Worm (Caenorhabditis elegans) whole organism, L1 larva: ENCODE data around the gene T28A8.4.

ENCODE experiments used
- C16A3.4 ChIP-seq: fragments of 150-350 bp; optimal IDR thresholded peaks from 2 replicates; lab custom pipeline; 2014; ENCODE audit warnings: missing biosample characterization, missing genetic modification characterization
- C34B4.2 ChIP-seq: sonication (generic microtip); optimal IDR thresholded peaks from 2 replicates; lab custom pipeline; 2017; ENCODE audit warnings: mild to moderate bottlenecking, missing genetic modification characterization, missing compliant biosample characterization
- Y116A8C.19 ChIP-seq: sonication (generic microtip); optimal IDR thresholded peaks from 2 replicates; lab custom pipeline; 2016; ENCODE audit warnings: missing compliant biosample characterization, missing genetic modification characterization, borderline replicate concordance
- blmp-1 ChIP-seq: fragments of 150-350 bp; optimal IDR thresholded peaks from 2 replicates; lab custom pipeline; 2014; ENCODE audit warnings: missing biosample characterization, missing genetic modification characterization
- ceh-63 ChIP-seq: fragments of 200-800 bp; sonication (Bioruptor generic); optimal IDR thresholded peaks from 2 replicates; lab custom pipeline; 2018; ENCODE audit warnings: mild to moderate bottlenecking, missing genetic modification characterization, missing compliant biosample characterization
- ceh-82 ChIP-seq, 3 experiments: fragments of 150-350 bp in 1 of 3; sonication (generic microtip) in 2 of 3; optimal IDR thresholded peaks; 2 replicates each; lab custom pipeline; 2014 to 2017; ENCODE audit warnings: missing biosample characterization in 3 of 3, missing genetic modification characterization in 3 of 3
- ceh-88 ChIP-seq: fragments of 200-800 bp; sonication (Bioruptor generic); IDR thresholded peaks from 2 replicates; pipeline ENCODE4 v1.3.6; 2022; ENCODE audit warnings: missing genetic modification characterization, missing compliant biosample characterization
- ces-1 ChIP-seq: fragments of 150-350 bp; optimal IDR thresholded peaks from 2 replicates; lab custom pipeline; 2014; ENCODE audit warnings: missing biosample characterization, missing genetic modification reagents, missing genetic modification characterization
- dpl-1 ChIP-seq, 3 experiments: fragments of 150-350 bp in 2 of 3; sonication (generic microtip) in 1 of 3; optimal IDR thresholded peaks; 2 replicates each; lab custom pipeline; 2014 to 2017; ENCODE audit warnings: missing biosample characterization in 3 of 3, missing genetic modification characterization in 3 of 3, missing genetic modification reagents in 3 of 3
- dsc-1 ChIP-seq: sonication (generic microtip); optimal IDR thresholded peaks from 2 replicates; lab custom pipeline; 2016; ENCODE audit warnings: mild to moderate bottlenecking, missing genetic modification characterization, missing compliant biosample characterization
- efl-1 ChIP-seq, 4 experiments: fragments of 150-350 bp; optimal IDR thresholded peaks in 3 of 4; peaks in 1 of 4; 1 replicate in 1 of 4; 2 replicates in 3 of 4; lab custom pipeline; 2014; ENCODE audit warnings: missing biosample characterization in 2 of 4, missing genetic modification characterization in 2 of 4, missing genetic modification reagents in 2 of 4
- egl-13 ChIP-seq: sonication (generic microtip); optimal IDR thresholded peaks from 2 replicates; lab custom pipeline; 2016; ENCODE audit warnings: missing genotype, missing genetic modification reagents, missing genetic modification characterization, missing compliant biosample characterization
- elt-3 ChIP-seq, 6 experiments: fragments of 150-350 bp in 1 of 6; sonication (generic microtip); optimal IDR thresholded peaks; 2 replicates each; lab custom pipeline; 2017 to 2018; ENCODE audit warnings: missing biosample characterization in 6 of 6, missing genetic modification characterization in 6 of 6, inconsistent platforms in 1 of 6
- fkh-10 ChIP-seq: sonication (generic microtip); optimal IDR thresholded peaks from 2 replicates; lab custom pipeline; 2017; ENCODE audit warnings: missing biosample characterization, missing genetic modification reagents, missing genetic modification characterization
- fkh-8 ChIP-seq: sonication (generic microtip); optimal IDR thresholded peaks from 2 replicates; lab custom pipeline; 2016; ENCODE audit warnings: mild to moderate bottlenecking, missing genetic modification characterization, missing compliant biosample characterization
- fos-1 ChIP-seq: fragments of 150-350 bp; optimal IDR thresholded peaks from 2 replicates; lab custom pipeline; 2014; ENCODE audit warnings: missing biosample characterization, missing genetic modification characterization
- hlh-17 ChIP-seq: fragments of 200-800 bp; sonication (Bioruptor generic); optimal IDR thresholded peaks from 2 replicates; lab custom pipeline; 2018; ENCODE audit warnings: missing genetic modification characterization, mild to moderate bottlenecking, missing compliant biosample characterization, moderate library complexity, borderline replicate concordance
- hpl-2 ChIP-seq: fragments of 150-350 bp; optimal IDR thresholded peaks from 2 replicates; lab custom pipeline; 2014; ENCODE audit warnings: missing biosample characterization, missing genetic modification reagents, missing genetic modification characterization
- isw-1 ChIP-seq: fragments of 200-800 bp; sonication (Bioruptor generic); IDR thresholded peaks from 2 replicates; pipeline ENCODE4 v1.3.6; 2022; ENCODE audit warnings: missing genetic modification characterization, missing compliant biosample characterization
- lin-13 ChIP-seq: fragments of 150-350 bp; optimal IDR thresholded peaks from 2 replicates; lab custom pipeline; 2014; ENCODE audit warnings: missing biosample characterization, missing genetic modification reagents, missing genetic modification characterization
- lin-14 ChIP-seq: fragments of 200-800 bp; sonication (Bioruptor generic); optimal IDR thresholded peaks from 2 replicates; lab custom pipeline; 2018; ENCODE audit warnings: mild to moderate bottlenecking, missing genetic modification characterization, moderate library complexity, missing compliant biosample characterization
- lin-35 ChIP-seq, 2 experiments: fragments of 150-350 bp; optimal IDR thresholded peaks; 2 replicates each; lab custom pipeline; 2014; ENCODE audit warnings: missing biosample characterization in 2 of 2, missing genetic modification characterization in 2 of 2, missing genetic modification reagents in 2 of 2
- lir-3 ChIP-seq: sonication (generic microtip); optimal IDR thresholded peaks from 2 replicates; lab custom pipeline; 2016; ENCODE audit warnings: mild to moderate bottlenecking, missing genetic modification characterization, moderate library complexity, missing compliant biosample characterization; ENCODE audit not compliant: poor library complexity
- lsy-2 ChIP-seq, 2 experiments: fragments of 150-350 bp; optimal IDR thresholded peaks; 2 replicates each; lab custom pipeline; 2014; ENCODE audit warnings: missing biosample characterization in 2 of 2, missing genetic modification characterization in 2 of 2
- mab-9 ChIP-seq: fragments of 200-800 bp; sonication (Bioruptor generic); IDR thresholded peaks from 2 replicates; pipeline ENCODE4 v1.3.6; 2022; ENCODE audit warnings: missing genetic modification reagents, missing genetic modification characterization, missing compliant biosample characterization
- mef-2 ChIP-seq: fragments of 150-350 bp; optimal IDR thresholded peaks from 2 replicates; lab custom pipeline; 2014; ENCODE audit warnings: missing biosample characterization, missing genetic modification characterization
- mep-1 ChIP-seq: fragments of 150-350 bp; optimal IDR thresholded peaks from 2 replicates; lab custom pipeline; 2014; ENCODE audit warnings: missing biosample characterization, missing genetic modification characterization
- nhr-237 ChIP-seq: fragments of 150-350 bp; optimal IDR thresholded peaks from 2 replicates; lab custom pipeline; 2014; ENCODE audit warnings: missing biosample characterization, missing genetic modification characterization
- nhr-47 ChIP-seq: sonication (generic microtip); optimal IDR thresholded peaks from 2 replicates; lab custom pipeline; 2016; ENCODE audit warnings: mild to moderate bottlenecking, missing genetic modification characterization, moderate library complexity, missing compliant biosample characterization
- nhr-71 ChIP-seq: sonication (generic microtip); optimal IDR thresholded peaks from 2 replicates; lab custom pipeline; 2016; ENCODE audit warnings: mild to moderate bottlenecking, missing genetic modification characterization, moderate library complexity, missing compliant biosample characterization
- nhr-77 ChIP-seq: fragments of 150-350 bp; optimal IDR thresholded peaks from 2 replicates; lab custom pipeline; 2014; ENCODE audit warnings: missing biosample characterization, missing genetic modification characterization
- pax-3 ChIP-seq: fragments of 200-800 bp; sonication (Bioruptor generic); optimal IDR thresholded peaks from 2 replicates; lab custom pipeline; 2018; ENCODE audit warnings: mild to moderate bottlenecking, missing genetic modification characterization, moderate library complexity, missing compliant biosample characterization
- skn-1 ChIP-seq: fragments of 150-350 bp; optimal IDR thresholded peaks from 2 replicates; lab custom pipeline; 2014; ENCODE audit warnings: missing biosample characterization, missing genetic modification characterization
- snpc-4 ChIP-seq: fragments of 150-350 bp; optimal IDR thresholded peaks from 2 replicates; lab custom pipeline; 2014; ENCODE audit warnings: missing biosample characterization, missing genetic modification characterization
- sup-37 ChIP-seq: fragments of 200-800 bp; sonication (Bioruptor generic); optimal IDR thresholded peaks from 2 replicates; lab custom pipeline; 2018; ENCODE audit warnings: mild to moderate bottlenecking, missing genetic modification characterization, missing compliant biosample characterization
- swsn-7 ChIP-seq: sonication (generic microtip); optimal IDR thresholded peaks from 2 replicates; lab custom pipeline; 2016; ENCODE audit warnings: missing genetic modification characterization, missing compliant biosample characterization
- unc-62 ChIP-seq: fragments of 150-350 bp; optimal IDR thresholded peaks from 2 replicates; lab custom pipeline; 2014; ENCODE audit warnings: missing biosample characterization, missing genetic modification reagents, missing genetic modification characterization
- unc-98 ChIP-seq: fragments of 200-800 bp; sonication (Bioruptor generic); IDR thresholded peaks from 2 replicates; pipeline ENCODE4 v1.3.6; 2022; ENCODE audit warnings: missing genetic modification characterization, missing compliant biosample characterization
- xbp-1 ChIP-seq: sonication (generic microtip); optimal IDR thresholded peaks from 2 replicates; lab custom pipeline; 2016; ENCODE audit warnings: missing genetic modification characterization, missing compliant biosample characterization
- zip-4 ChIP-seq: fragments of 200-800 bp; sonication (Bioruptor generic); optimal IDR thresholded peaks from 2 replicates; lab custom pipeline; 2018; ENCODE audit warnings: mild to moderate bottlenecking, missing genetic modification characterization, moderate library complexity, missing compliant biosample characterization
- ztf-11 ChIP-seq, 2 experiments: sonication (generic microtip); optimal IDR thresholded peaks; 2 replicates each; lab custom pipeline; 2016 to 2017; ENCODE audit warnings: missing genetic modification characterization in 2 of 2, missing biosample characterization in 1 of 2, missing compliant biosample characterization in 1 of 2

The T28A8.4 gene

DNA sequence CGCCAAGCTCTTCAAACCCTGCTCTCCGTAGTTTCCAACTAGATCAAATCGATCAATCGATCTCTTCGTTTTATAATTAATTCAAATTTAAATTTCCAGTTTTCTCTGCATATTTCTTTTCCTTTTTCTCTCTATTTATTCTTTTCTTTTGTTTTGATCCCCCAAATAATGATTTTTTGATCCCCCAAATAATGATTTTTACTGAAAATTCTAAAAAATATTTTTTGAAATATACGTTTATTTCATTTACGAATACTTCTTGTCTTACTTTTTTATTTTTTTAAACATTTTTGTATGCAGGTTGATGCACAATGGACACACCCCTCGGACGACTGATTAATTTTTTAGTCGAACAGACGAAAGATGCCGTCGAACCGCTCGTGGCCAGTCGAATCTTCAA, at the start of gene T28A8.4:
Gene T28A8.4 (plus strand): TSS at position 301 of the 400 bp plus-strand sequence.
- TF ChIP-seq unc-98 (no peak), lin-13 (GFP tag; lab: Kevin White, UChicago) (no peak), elt-3 (tag; optimal IDR thresholded peaks at IDR 0.05; lab: Kevin White, UChicago) (no peak), hpl-2 (GFP tag; lab: Kevin White, UChicago) (no peak), nhr-237 (no peak), nhr-77 (tag; lab: Kevin White, UChicago) (no peak), Y116A8C.19 (no peak), unc-62 (GFP tag; lab: Kevin White, UChicago) (no peak), fkh-8 (tag; lab: Kevin White, UChicago) (no peak), ceh-63 (GFP tag; lab: Kevin White, UChicago) (no peak), C16A3.4 (no peak), fos-1 (tag; lab: Kevin White, UChicago) (no peak), snpc-4 (tag; lab: Kevin White, UChicago) (no peak), dsc-1 (tag; lab: Kevin White, UChicago) (no peak), fkh-10 (no peak)

- TF ChIP-seq sup-37 (GFP tag; lab: Kevin White, UChicago), result no peak
- no peak for TF ChIP-seq C34B4.2 (tag; lab: Kevin White, UChicago)
- TF ChIP-seq ceh-88 (GFP tag; lab: Robert Waterston, UW), result no peak
- no peak for TF ChIP-seq xbp-1 (tag; lab: Kevin White, UChicago)
- TF ChIP-seq mab-9 (GFP tag; lab: Robert Waterston, UW), result no peak
- TF ChIP-seq zip-4 (GFP tag; lab: Kevin White, UChicago), result no peak
- no peak for TF ChIP-seq egl-13 (tag; lab: Kevin White, UChicago)
- TF ChIP-seq hlh-17 (GFP tag; lab: Kevin White, UChicago), result no peak
Measured at ce11 chrIII:13455207-13455606, 48.3 kb upstream of the T28A8.4 start, which contains the start of gene cua-1. cua-1 (minus strand) TSS chrIII:13455307.

ce11 chrIII:13455816-13456215, 47.7 kb upstream of the T28A8.4 start:
- TF ChIP-seq isw-1 (GFP tag; lab: Robert Waterston, UW) (peak; percentile 35; the same call in 1 of the 2 replicates), fkh-8 (tag; lab: Kevin White, UChicago) (peak; percentile 43), lin-13 (GFP tag; lab: Kevin White, UChicago) (peak; percentile 35), blmp-1 (tag; lab: Kevin White, UChicago) (peak; percentile 10), nhr-47 (tag; lab: Kevin White, UChicago) (peak; percentile 51), swsn-7 (peak; percentile 32), snpc-4 (tag; lab: Kevin White, UChicago) (no peak), zip-4 (GFP tag; lab: Kevin White, UChicago) (peak; percentile 50), lsy-2 (tag; optimal IDR thresholded peaks at IDR 0.05; lab: Kevin White, UChicago) (peak; percentile 51 to 71), nhr-237 (peak; percentile 22), lin-14 (GFP tag; lab: Kevin White, UChicago) (no peak), lin-35 (GFP tag; optimal IDR thresholded peaks at IDR 0.05; lab: Kevin White, UChicago) (peak in 1 of 2 experiments; percentile 48), lir-3 (peak; percentile 32), ztf-11 (tag; optimal IDR thresholded peaks at IDR 0.05; lab: Kevin White, UChicago) (no peak), ces-1 (GFP tag; lab: Kevin White, UChicago) (no peak), pax-3 (no peak), unc-62 (GFP tag; lab: Kevin White, UChicago) (no peak), nhr-71 (tag; lab: Kevin White, UChicago) (peak; percentile 73), skn-1 (peak; percentile 21), xbp-1 (tag; lab: Kevin White, UChicago) (peak; percentile 22), dpl-1 (GFP tag; optimal IDR thresholded peaks at IDR 0.05; lab: Kevin White, UChicago) (peak in 1 of 3 experiments; percentile 35), mef-2 (tag; lab: Kevin White, UChicago) (peak; percentile 84), egl-13 (tag; lab: Kevin White, UChicago) (peak; percentile 51), fkh-10 (peak; percentile 31), efl-1 (optimal IDR thresholded peaks at IDR 0.05; lab: Kevin White, UChicago) (peak; percentile 27), efl-1 (GFP tag; optimal IDR thresholded peaks at IDR 0.05 in 1 of 2; lab: Kevin White, UChicago) (peak; percentile 31 to 57), mep-1 (tag; lab: Kevin White, UChicago) (peak; percentile 50), ceh-82 (tag; optimal IDR thresholded peaks at IDR 0.05; lab: Kevin White, UChicago) (peak in 2 of 3 experiments; percentile 4 to 41)
